Fruit fly (Drosophila melanogaster) whole organism, prepupa: ENCODE results near the gene CG6276.

Source experiments
- Blimp-1 ChIP-seq: fragments of 200-800 bp; sonication (Bioruptor generic); optimal IDR thresholded peaks from 3 replicates; lab custom pipeline; 2017; ENCODE audit warnings: missing biosample characterization, missing genetic modification characterization, mild to moderate bottlenecking, moderate library complexity, missing genetic modification reagents
- CG10631 ChIP-seq: fragments of 200-800 bp; sonication (Bioruptor generic); optimal IDR thresholded peaks from 2 replicates; lab custom pipeline; 2016; ENCODE audit warnings: missing biosample characterization, missing genetic modification characterization
- CG7368 ChIP-seq: fragments of 200-800 bp; sonication (Bioruptor generic); optimal IDR thresholded peaks from 3 replicates; lab custom pipeline; 2016; ENCODE audit warnings: missing biosample characterization, missing genetic modification characterization
- Hr38 ChIP-seq: sonication (Bioruptor generic); optimal IDR thresholded peaks from 2 replicates; lab custom pipeline; 2016; ENCODE audit warnings: missing biosample characterization, missing genetic modification characterization
- OdsH ChIP-seq: fragments of 200-800 bp; sonication (Bioruptor generic); optimal IDR thresholded peaks from 3 replicates; lab custom pipeline; 2016; ENCODE audit warnings: missing biosample characterization, missing genetic modification characterization
- esn ChIP-seq: fragments of 200-800 bp; sonication (Bioruptor generic); optimal IDR thresholded peaks from 2 replicates; lab custom pipeline; 2016; ENCODE audit warnings: missing biosample characterization, mild to moderate bottlenecking, missing genetic modification characterization, moderate library complexity

DNA sequence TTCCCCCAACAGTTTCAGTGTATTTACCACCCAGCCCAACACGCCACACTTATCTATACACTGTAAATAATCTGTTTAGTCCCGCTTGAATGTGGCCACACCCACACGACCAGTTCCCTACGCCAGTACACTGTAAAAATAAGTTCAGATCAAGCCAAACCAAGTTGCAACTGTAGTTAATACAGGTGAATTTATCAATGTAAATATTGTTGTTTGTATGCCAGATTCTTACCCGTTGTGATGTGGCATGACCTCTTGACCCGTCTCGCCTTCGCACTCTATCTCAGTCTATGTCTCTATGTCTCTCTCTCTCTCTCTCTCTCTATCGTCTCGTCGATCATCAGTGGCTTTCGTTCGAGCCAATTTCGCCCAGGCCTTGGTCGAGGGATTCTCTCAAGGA is 6.0 kb downstream of the CG6276 start:
- TF ChIP-seq CG7368 (GFP tag; lab: Kevin White, UChicago): no peak
- TF ChIP-seq Blimp-1 (GFP tag; lab: Kevin White, UChicago): no peak
- no peak for TF ChIP-seq esn (GFP tag; lab: Kevin White, UChicago)
- no peak for TF ChIP-seq Hr38 (GFP tag; lab: Kevin White, UChicago)
- no peak for TF ChIP-seq OdsH
- TF ChIP-seq CG10631 (GFP tag; lab: Kevin White, UChicago): no peak
